Fruit fly (Drosophila melanogaster) whole organism, embryonic: ENCODE results near the gene TBC1D16.

Source experiments
- Abd-B ChIP-seq: fragments of 200-800 bp; sonication (Bioruptor generic); optimal IDR thresholded peaks from 2 replicates; lab custom pipeline; 2018; ENCODE audit warnings: missing biosample characterization, mild to moderate bottlenecking, missing genetic modification characterization, moderate library complexity
- B-H1 ChIP-seq: fragments of 200-800 bp; sonication (Bioruptor generic); IDR thresholded peaks from 3 replicates; pipeline ENCODE4 v1.3.6; 2022; ENCODE audit warnings: missing biosample characterization, missing genetic modification characterization
- CG10209 ChIP-seq: fragments of 200-800 bp; sonication (Bioruptor generic); optimal IDR thresholded peaks from 3 replicates; lab custom pipeline; 2017; ENCODE audit warnings: missing biosample characterization, mild to moderate bottlenecking, missing genetic modification characterization, missing genetic modification reagents
- CG1024 ChIP-seq: fragments of 200-800 bp; sonication (Bioruptor generic); IDR thresholded peaks from 2 replicates; pipeline ENCODE4 v1.3.6; 2022; ENCODE audit warnings: missing biosample characterization, missing genetic modification characterization
- CG10321 ChIP-seq: fragments of 200-800 bp; sonication (Bioruptor generic); IDR thresholded peaks from 2 replicates; pipeline ENCODE4 v1.3.6; 2022; ENCODE audit warnings: missing biosample characterization, missing genetic modification characterization
- CG1233 ChIP-seq: fragments of 200-800 bp; sonication (Bioruptor generic); optimal IDR thresholded peaks from 4 replicates; lab custom pipeline; 2018; ENCODE audit warnings: missing biosample characterization, mild to moderate bottlenecking, missing genetic modification characterization
- CG14050 ChIP-seq: fragments of 200-800 bp; sonication (Bioruptor generic); IDR thresholded peaks from 3 replicates; pipeline ENCODE4 v1.3.6; 2022; ENCODE audit warnings: missing biosample characterization, missing genetic modification characterization
- CG14710 ChIP-seq: fragments of 200-800 bp; sonication (Bioruptor generic); optimal IDR thresholded peaks from 3 replicates; lab custom pipeline; 2019; ENCODE audit warnings: missing biosample characterization, mild to moderate bottlenecking, missing genetic modification characterization, moderate library complexity
- CG15479 ChIP-seq: fragments of 200-800 bp; sonication (Bioruptor generic); optimal IDR thresholded peaks from 3 replicates; lab custom pipeline; 2019; ENCODE audit warnings: missing biosample characterization, mild to moderate bottlenecking, missing genetic modification characterization, moderate library complexity
- CG17612 ChIP-seq: fragments of 200-800 bp; sonication (Bioruptor generic); IDR thresholded peaks from 2 replicates; pipeline ENCODE4 v1.3.6; 2022; ENCODE audit warnings: missing biosample characterization, missing genetic modification characterization
- CG17829 ChIP-seq: fragments of 200-800 bp; optimal IDR thresholded peaks from 2 replicates; lab custom pipeline; 2019; ENCODE audit warnings: missing biosample characterization, mild to moderate bottlenecking, missing genetic modification characterization, moderate library complexity
- CG2116 ChIP-seq: fragments of 200-800 bp; sonication (Bioruptor generic); optimal IDR thresholded peaks from 3 replicates; lab custom pipeline; 2018; ENCODE audit warnings: missing biosample characterization, mild to moderate bottlenecking, missing genetic modification characterization
- CG31388 ChIP-seq: fragments of 200-800 bp; sonication (Bioruptor generic); optimal IDR thresholded peaks from 2 replicates; lab custom pipeline; 2016; ENCODE audit warnings: missing biosample characterization, missing genetic modification characterization
- CG3163 ChIP-seq: fragments of 200-800 bp; sonication (Bioruptor generic); optimal IDR thresholded peaks from 3 replicates; lab custom pipeline; 2016; ENCODE audit warnings: missing biosample characterization, missing genetic modification characterization
- CG3726 ChIP-seq: fragments of 200-800 bp; sonication (Bioruptor generic); IDR thresholded peaks from 3 replicates; pipeline ENCODE4, ENCODE4 v1.3.6; 2022; ENCODE audit warnings: missing biosample characterization, missing genetic modification characterization
- CG4282 ChIP-seq: fragments of 200-800 bp; sonication (Bioruptor generic); optimal IDR thresholded peaks from 2 replicates; lab custom pipeline; 2016; ENCODE audit warnings: missing biosample characterization, missing genetic modification characterization
- CG4820 ChIP-seq: fragments of 200-800 bp; sonication (Bioruptor generic); optimal IDR thresholded peaks from 3 replicates; lab custom pipeline; 2016; ENCODE audit warnings: missing biosample characterization, missing genetic modification characterization
- CG7987 ChIP-seq: fragments of 200-800 bp; sonication (Bioruptor generic); optimal IDR thresholded peaks from 2 replicates; lab custom pipeline; 2018; ENCODE audit warnings: missing biosample characterization, mild to moderate bottlenecking, missing genetic modification characterization, moderate library complexity
- CG8765 ChIP-seq: fragments of 200-800 bp; sonication (Bioruptor generic); IDR thresholded peaks from 2 replicates; pipeline ENCODE4 v1.3.6; 2022; ENCODE audit warnings: missing biosample characterization, missing genetic modification characterization
- ERR ChIP-seq: fragments of 200-800 bp; sonication (Bioruptor generic); optimal IDR thresholded peaks from 2 replicates; lab custom pipeline; 2016; ENCODE audit warnings: missing biosample characterization, missing genetic modification characterization
- Eip74EF ChIP-seq, 2 experiments: fragments of 200-800 bp in 1 of 2; fragments of >200 bp in 1 of 2; sonication (Bioruptor generic) in 1 of 2; optimal IDR thresholded peaks; 2 replicates each; lab custom pipeline; 2017 to 2019; ENCODE audit warnings: missing biosample characterization in 2 of 2, missing genetic modification characterization in 2 of 2, mild to moderate bottlenecking in 1 of 2, moderate library complexity in 1 of 2
- HmgZ ChIP-seq: fragments of 200-800 bp; sonication (Bioruptor generic); optimal IDR thresholded peaks from 2 replicates; lab custom pipeline; 2018; ENCODE audit warnings: missing biosample characterization, mild to moderate bottlenecking, missing genetic modification characterization
- Hr51 ChIP-seq, 2 experiments: fragments of 200-800 bp; sonication (Bioruptor generic); optimal IDR thresholded peaks; 2 replicates in 1 of 2; 3 replicates in 1 of 2; lab custom pipeline; 2016 to 2018; ENCODE audit warnings: missing biosample characterization in 2 of 2, missing genetic modification characterization in 2 of 2, mild to moderate bottlenecking in 1 of 2, moderate library complexity in 1 of 2
- NC2α ChIP-seq: fragments of 200-800 bp; sonication (Bioruptor generic); optimal IDR thresholded peaks from 2 replicates; lab custom pipeline; 2016; ENCODE audit warnings: missing biosample characterization, missing genetic modification characterization
- Nf-YB ChIP-seq: fragments of 200-800 bp; sonication (Bioruptor generic); optimal IDR thresholded peaks from 3 replicates; lab custom pipeline; 2019; ENCODE audit warnings: missing biosample characterization, mild to moderate bottlenecking, missing genetic modification characterization, moderate library complexity
- Oli ChIP-seq: fragments of 200-800 bp; sonication (Bioruptor generic); optimal IDR thresholded peaks from 2 replicates; lab custom pipeline; 2018; ENCODE audit warnings: missing biosample characterization, mild to moderate bottlenecking, missing genetic modification characterization, moderate library complexity
- Six4 ChIP-seq: fragments of 200-800 bp; sonication (Bioruptor generic); optimal IDR thresholded peaks from 2 replicates; lab custom pipeline; 2016; ENCODE audit warnings: missing biosample characterization, missing genetic modification characterization
- Sry-δ ChIP-seq: fragments of 200-800 bp; sonication (Bioruptor generic); optimal IDR thresholded peaks from 2 replicates; lab custom pipeline; 2016; ENCODE audit warnings: missing biosample characterization, missing genetic modification characterization
- Trl ChIP-seq, 3 experiments: fragments of >200 bp in 2 of 3; fragments of 200-800 bp in 1 of 3; sonication (Bioruptor generic) in 1 of 3; optimal IDR thresholded peaks; 2 replicates in 1 of 3; 3 replicates in 2 of 3; lab custom pipeline; 2016 to 2017; ENCODE audit warnings: missing biosample characterization in 1 of 3, missing genetic modification characterization in 1 of 3
- Vsx1 ChIP-seq: fragments of 200-800 bp; sonication (Bioruptor generic); optimal IDR thresholded peaks from 2 replicates; lab custom pipeline; 2017; ENCODE audit warnings: missing biosample characterization, mild to moderate bottlenecking, missing genetic modification characterization, missing genetic modification reagents
- Xrp1 ChIP-seq: fragments of 200-800 bp; sonication (Bioruptor generic); IDR thresholded peaks from 2 replicates; pipeline ENCODE4 v1.3.6; 2022; ENCODE audit warnings: missing biosample characterization, missing genetic modification characterization
- ara ChIP-seq: fragments of 200-800 bp; sonication (Bioruptor generic); IDR thresholded peaks from 2 replicates; pipeline ENCODE4 v1.3.6; 2022; ENCODE audit warnings: missing biosample characterization, missing genetic modification characterization
- cg ChIP-seq: fragments of 200-800 bp; sonication (Bioruptor generic); optimal IDR thresholded peaks from 3 replicates; lab custom pipeline; 2019; ENCODE audit warnings: missing biosample characterization, mild to moderate bottlenecking, missing genetic modification characterization, moderate library complexity
- disco-r ChIP-seq: fragments of 200-800 bp; sonication (Bioruptor generic); optimal IDR thresholded peaks from 2 replicates; lab custom pipeline; 2016; ENCODE audit warnings: missing biosample characterization, missing genetic modification characterization
- ewg ChIP-seq: fragments of 200-800 bp; sonication (Bioruptor generic); optimal IDR thresholded peaks from 3 replicates; lab custom pipeline; 2017; ENCODE audit warnings: mild to moderate bottlenecking, missing biosample characterization, missing genetic modification reagents, missing genetic modification characterization
- fd3F ChIP-seq: fragments of 200-800 bp; sonication (Bioruptor generic); optimal IDR thresholded peaks from 2 replicates; lab custom pipeline; 2018; ENCODE audit warnings: missing biosample characterization, mild to moderate bottlenecking, missing genetic modification characterization, moderate library complexity
- fru ChIP-seq: fragments of >200 bp; optimal IDR thresholded peaks from 2 replicates; lab custom pipeline; 2017
- grn ChIP-seq: fragments of 200-800 bp; sonication (Bioruptor generic); optimal IDR thresholded peaks from 3 replicates; lab custom pipeline; 2017; ENCODE audit warnings: missing biosample characterization, missing genetic modification characterization
- gsb ChIP-seq: fragments of 200-800 bp; sonication (Bioruptor generic); IDR thresholded peaks from 2 replicates; pipeline ENCODE4 v1.3.6; 2022; ENCODE audit warnings: missing biosample characterization, missing genetic modification characterization
- inv ChIP-seq: fragments of 200-800 bp; sonication (Bioruptor generic); IDR thresholded peaks from 2 replicates; pipeline ENCODE4 v1.3.6; 2022; ENCODE audit warnings: missing biosample characterization, missing genetic modification characterization; ENCODE audit not compliant: partially characterized antibody
- mirr ChIP-seq: fragments of 200-800 bp; sonication (Bioruptor generic); optimal IDR thresholded peaks from 3 replicates; lab custom pipeline; 2018; ENCODE audit warnings: missing biosample characterization, mild to moderate bottlenecking, missing genetic modification characterization
- nom ChIP-seq: fragments of 200-800 bp; sonication (Bioruptor generic); optimal IDR thresholded peaks from 2 replicates; lab custom pipeline; 2017; ENCODE audit warnings: missing biosample characterization, missing genetic modification characterization, mild to moderate bottlenecking, moderate library complexity, missing genetic modification reagents
- oc ChIP-seq: fragments of 200-800 bp; sonication (Bioruptor generic); optimal IDR thresholded peaks from 2 replicates; lab custom pipeline; 2018; ENCODE audit warnings: missing biosample characterization, mild to moderate bottlenecking, missing genetic modification characterization, moderate library complexity
- odd ChIP-seq: fragments of 200-800 bp; sonication (Bioruptor generic); optimal IDR thresholded peaks from 2 replicates; lab custom pipeline; 2017; ENCODE audit warnings: missing biosample characterization, mild to moderate bottlenecking, missing genetic modification characterization
- onecut ChIP-seq: fragments of 200-800 bp; sonication (Bioruptor generic); IDR thresholded peaks from 2 replicates; pipeline ENCODE4 v1.3.6; 2022; ENCODE audit warnings: missing biosample characterization, missing genetic modification characterization
- schlank ChIP-seq: fragments of 200-800 bp; sonication (Bioruptor generic); optimal IDR thresholded peaks from 2 replicates; lab custom pipeline; 2018; ENCODE audit warnings: missing biosample characterization, mild to moderate bottlenecking, missing genetic modification characterization
- sug ChIP-seq: fragments of 200-800 bp; optimal IDR thresholded peaks from 2 replicates; lab custom pipeline; 2019; ENCODE audit warnings: missing biosample characterization, mild to moderate bottlenecking, missing genetic modification characterization, moderate library complexity
- tap ChIP-seq: fragments of 200-800 bp; optimal IDR thresholded peaks from 3 replicates; lab custom pipeline; 2019; ENCODE audit warnings: missing biosample characterization, mild to moderate bottlenecking, missing genetic modification characterization, moderate library complexity
- tgo ChIP-seq: fragments of 200-800 bp; sonication (Bioruptor generic); IDR thresholded peaks from 3 replicates; pipeline ENCODE4 v1.3.6; 2022; ENCODE audit warnings: missing biosample characterization, missing genetic modification characterization
- zen ChIP-seq: fragments of 200-800 bp; sonication (Bioruptor generic); optimal IDR thresholded peaks from 3 replicates; lab custom pipeline; 2018; ENCODE audit warnings: missing biosample characterization, mild to moderate bottlenecking, missing genetic modification characterization, moderate library complexity

TBC1D16 gene

dm6 chr2L:10426534-10427048 lies 8.9 kb downstream of the TBC1D16 start, which contains the start of the genes SmB and KdelR (continued):
- no peak for TF ChIP-seq fd3F (GFP tag; lab: Kevin White, UChicago)
- no peak for TF ChIP-seq CG3163 (GFP tag; lab: Kevin White, UChicago)
- no peak for TF ChIP-seq NC2α (GFP tag; lab: Kevin White, UChicago)
- no peak for TF ChIP-seq CG3726 (GFP tag; lab: Robert Waterston, UW)
- peak; percentile 69 for TF ChIP-seq Vsx1 (GFP tag; lab: Kevin White, UChicago)
- peak; percentile 65; the same call in 1 of the 2 replicates for TF ChIP-seq inv (GFP tag; lab: Robert Waterston, UW)
- no peak for TF ChIP-seq CG10321 (GFP tag; lab: Robert Waterston, UW)
- TF ChIP-seq ERR (GFP tag; lab: Kevin White, UChicago) = no peak
- no peak for TF ChIP-seq CG14050 (GFP tag; lab: Robert Waterston, UW)
- TF ChIP-seq Trl (optimal IDR thresholded peaks at IDR 0.05; lab: Kevin White, UChicago) = no peak
- peak; percentile 24 for TF ChIP-seq Trl (GFP tag; optimal IDR thresholded peaks at IDR 0.05; lab: Kevin White, UChicago)
- TF ChIP-seq cg (GFP tag; lab: Kevin White, UChicago) = no peak
- no peak for TF ChIP-seq Six4 (GFP tag; lab: Kevin White, UChicago)
- TF ChIP-seq tap (tag; lab: Kevin White, UChicago) = no peak
- no peak for TF ChIP-seq gsb (GFP tag; lab: Robert Waterston, UW)
- no peak for TF ChIP-seq HmgZ (tag; lab: Kevin White, UChicago)
- no peak for TF ChIP-seq B-H1
- no peak; the same call in 1 of the 2 replicates for TF ChIP-seq Xrp1 (GFP tag; lab: Robert Waterston, UW)
- TF ChIP-seq onecut (GFP tag; lab: Robert Waterston, UW) = no peak
- TF ChIP-seq Sry-δ (GFP tag; lab: Kevin White, UChicago) = peak; percentile 89
- no peak for TF ChIP-seq CG4282 (GFP tag; lab: Kevin White, UChicago)
- TF ChIP-seq CG17612 (GFP tag; lab: Robert Waterston, UW) = no peak
- no peak for TF ChIP-seq tgo (GFP tag; lab: Robert Waterston, UW)
- peak; percentile 65 for TF ChIP-seq CG17829 (tag; lab: Kevin White, UChicago)
- TF ChIP-seq CG2116 (GFP tag; lab: Kevin White, UChicago) = peak; percentile 94
- no peak for TF ChIP-seq CG1024 (GFP tag; lab: Robert Waterston, UW)
- TF ChIP-seq ara (GFP tag; lab: Robert Waterston, UW) = no peak
- no peak for TF ChIP-seq CG4820 (GFP tag; lab: Kevin White, UChicago)
- no peak for TF ChIP-seq CG31388 (GFP tag; lab: Kevin White, UChicago)
- TF ChIP-seq fru = no peak
- no peak for TF ChIP-seq Oli
- no peak for TF ChIP-seq Nf-YB (GFP tag; lab: Kevin White, UChicago)
- no peak for TF ChIP-seq disco-r
- no peak for TF ChIP-seq grn (GFP tag; lab: Kevin White, UChicago)
- no peak for TF ChIP-seq schlank (tag; lab: Kevin White, UChicago)
- TF ChIP-seq CG8765 (GFP tag; lab: Robert Waterston, UW) = no peak
- no peak for TF ChIP-seq CG1233
- peak; percentile 11 for TF ChIP-seq zen (tag; lab: Kevin White, UChicago)
- peak; percentile 87 for TF ChIP-seq CG14710
- no peak for TF ChIP-seq mirr (GFP tag; lab: Kevin White, UChicago)
- no peak for TF ChIP-seq odd (GFP tag; lab: Kevin White, UChicago)
- peak; percentile 58 for TF ChIP-seq sug (tag; lab: Kevin White, UChicago)
- TF ChIP-seq CG7987 (GFP tag; lab: Kevin White, UChicago) = no peak
- peak; percentile 4 for TF ChIP-seq nom (GFP tag; lab: Kevin White, UChicago)
- TF ChIP-seq Hr51 (GFP tag; optimal IDR thresholded peaks at IDR 0.05; lab: Kevin White, UChicago) = no peak
- TF ChIP-seq CG15479 (GFP tag; lab: Kevin White, UChicago) = no peak
- no peak for TF ChIP-seq oc (tag; lab: Kevin White, UChicago)
- TF ChIP-seq Eip74EF (GFP tag; optimal IDR thresholded peaks at IDR 0.05; lab: Kevin White, UChicago) = no peak
- no peak for TF ChIP-seq Abd-B (GFP tag; lab: Kevin White, UChicago)
- TF ChIP-seq ewg (GFP tag; lab: Kevin White, UChicago) = peak; percentile 56
- no peak for TF ChIP-seq CG10209 (GFP tag; lab: Kevin White, UChicago)
